Worm (Caenorhabditis elegans): ENCODE results near the gene svh-1.

DNA sequence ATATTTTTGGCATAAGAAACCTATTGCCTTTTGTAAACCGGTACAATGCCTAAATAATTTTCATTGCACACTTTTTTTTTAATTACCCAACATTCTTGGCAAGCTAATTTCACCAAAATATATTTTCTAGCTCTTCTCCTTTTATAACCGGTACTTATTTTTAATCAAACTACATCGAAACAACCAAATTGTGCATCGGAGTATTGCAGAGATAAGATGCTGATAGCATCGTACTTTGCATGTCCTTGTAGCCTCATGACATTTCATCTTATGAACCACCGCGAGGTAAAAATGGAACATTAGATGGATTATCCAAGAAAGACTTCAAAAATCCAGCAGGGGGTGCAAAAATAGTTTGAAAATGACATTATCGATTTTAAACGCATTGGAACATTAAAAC is 48.8 kb downstream of the svh-1 start:
- TF ChIP-seq blmp-1 (tag; optimal IDR thresholded peaks at IDR 0.05) (no peak), hlh-4 (tag; optimal IDR thresholded peaks at IDR 0.05) (no peak), elt-3 (tag; optimal IDR thresholded peaks at IDR 0.05) (no peak), dpl-1 (GFP tag; optimal IDR thresholded peaks at IDR 0.05) (no peak), nhr-11 (tag; optimal IDR thresholded peaks at IDR 0.05) (no peak), lin-39 (tag; optimal IDR thresholded peaks at IDR 0.05) (no peak), efl-1 (optimal IDR thresholded peaks at IDR 0.05) (no peak), efl-1 (GFP tag; optimal IDR thresholded peaks at IDR 0.05 in 1 of 2) (no peak), skn-1 (tag; optimal IDR thresholded peaks at IDR 0.05) (no peak), unc-30 (tag; optimal IDR thresholded peaks at IDR 0.05) (no peak), lin-13 (GFP tag; optimal IDR thresholded peaks at IDR 0.05) (no peak), ama-1 (optimal IDR thresholded peaks at IDR 0.05) (no peak), isw-1 (GFP tag; IDR thresholded peaks at IDR 0.05) (no peak), ceh-8 (GFP tag; optimal IDR thresholded peaks at IDR 0.05) (no peak), tbx-2 (tag; optimal IDR thresholded peaks at IDR 0.05) (no peak)
